Fruit fly (Drosophila melanogaster) whole organism, wandering third instar larva: ENCODE results near the gene CG43349.

ENCODE experiments used
- Dfd ChIP-seq: fragments of >200 bp; optimal IDR thresholded peaks from 2 replicates; lab custom pipeline; 2017; ENCODE audit warnings: missing biosample characterization, missing genetic modification characterization
- Dif ChIP-seq: fragments of 200-275, 200-300 bp; sonication (Bioruptor generic); optimal IDR thresholded peaks from 2 replicates; lab custom pipeline; 2018; ENCODE audit warnings: missing biosample characterization, missing genetic modification characterization; ENCODE audit not compliant: partially characterized antibody
- Hnf4 ChIP-seq: fragments of 200-800 bp; sonication (Bioruptor generic); optimal IDR thresholded peaks from 2 replicates; lab custom pipeline; 2016; ENCODE audit warnings: missing biosample characterization, mild to moderate bottlenecking, missing genetic modification characterization
- OdsH ChIP-seq: fragments of 200-800 bp; sonication (Bioruptor generic); optimal IDR thresholded peaks from 2 replicates; lab custom pipeline; 2016; ENCODE audit warnings: missing biosample characterization, mild to moderate bottlenecking, missing genetic modification characterization
- fru ChIP-seq: fragments of 200-800 bp; sonication (Bioruptor generic); optimal IDR thresholded peaks from 3 replicates; lab custom pipeline; 2016; ENCODE audit warnings: missing biosample characterization, mild to moderate bottlenecking, missing genetic modification characterization
- pan ChIP-seq: fragments of >200 bp; optimal IDR thresholded peaks from 2 replicates; lab custom pipeline; 2017
- sv ChIP-seq: fragments of 200-800 bp; sonication (Bioruptor generic); optimal IDR thresholded peaks from 3 replicates; lab custom pipeline; 2016; ENCODE audit warnings: missing biosample characterization, missing genetic modification characterization
- usp ChIP-seq: fragments of >200 bp; optimal IDR thresholded peaks from 2 replicates; lab custom pipeline; 2017; ENCODE audit warnings: missing biosample characterization, missing genetic modification characterization

DNA sequence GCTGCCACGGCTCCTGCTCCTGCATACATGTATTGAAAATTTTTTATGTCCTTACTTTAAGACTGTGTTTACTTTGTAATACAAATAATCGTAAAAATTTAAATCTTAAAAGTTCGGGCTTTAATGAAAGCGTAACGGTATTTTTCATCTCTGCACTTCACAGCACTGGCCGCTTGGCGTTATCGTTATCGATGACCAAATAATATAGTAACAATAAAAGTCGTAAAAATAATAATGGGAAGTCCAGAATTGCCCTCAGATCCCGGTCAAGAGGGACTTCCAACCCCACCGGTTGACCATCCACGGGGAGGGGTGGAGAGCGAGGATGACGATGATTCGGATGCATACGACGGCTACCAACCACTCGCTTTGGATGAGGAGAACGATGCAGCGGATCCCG lies 33.7 kb upstream of the CG43349 start, which contains the start of gene CG14341:
- TF ChIP-seq OdsH (GFP tag; lab: Kevin White, UChicago) (no peak), usp (GFP tag; lab: Kevin White, UChicago) (no peak), pan (lab: Kevin White, UChicago) (no peak), fru (GFP tag; lab: Kevin White, UChicago) (no peak), Dfd (GFP tag; lab: Kevin White, UChicago) (no peak), Hnf4 (no peak), sv (GFP tag; lab: Kevin White, UChicago) (no peak), Dif (no peak)
